Worm (Caenorhabditis elegans): Measurements from ENCODE around the gene cox-6B.

DNA sequence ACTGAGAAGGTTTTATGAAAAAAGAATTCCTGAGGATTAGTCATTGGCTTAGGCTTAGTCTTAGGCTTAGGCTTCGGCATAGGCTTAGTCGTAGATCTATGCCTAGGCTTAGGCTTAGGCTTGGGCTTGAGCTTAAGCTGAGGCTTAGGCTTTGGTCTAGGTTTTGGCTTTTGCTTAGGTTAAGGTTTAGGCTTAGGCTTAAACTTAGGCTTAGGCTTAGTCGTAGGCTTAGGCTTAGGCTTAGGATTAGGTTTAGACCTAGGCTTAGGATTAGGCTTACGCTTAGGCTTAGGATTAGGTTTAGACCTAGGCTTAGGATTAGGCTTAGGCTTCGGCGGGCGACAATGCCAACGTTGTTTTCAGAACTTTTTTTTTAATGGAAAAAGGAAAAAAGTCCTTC, 24.0 kb upstream of the cox-6B start:
- TF ChIP-seq elt-3 (tag; optimal IDR thresholded peaks at IDR 0.05) (no peak), pqm-1 (tag; optimal IDR thresholded peaks at IDR 0.05) (no peak), elt-2 (tag; optimal IDR thresholded peaks at IDR 0.05) (no peak), ztf-4 (tag; optimal IDR thresholded peaks at IDR 0.05) (no peak)
